Worm (Caenorhabditis elegans) whole organism, L2 larva: ENCODE data around the gene C36A4.11.
A peak's percentile ranks its signal among the peaks of the same experiment; 100 is the strongest.

Experiments
- C34F6.9 ChIP-seq: fragments of 150-350 bp; optimal IDR thresholded peaks from 2 replicates; lab custom pipeline; 2014; ENCODE audit warnings: missing biosample characterization, missing genetic modification characterization
- F13H6.1 ChIP-seq: sonication (generic microtip); optimal IDR thresholded peaks from 2 replicates; lab custom pipeline; 2016; ENCODE audit warnings: missing genetic modification characterization, missing compliant biosample characterization
- R02D3.7 ChIP-seq: fragments of 150-350 bp; optimal IDR thresholded peaks from 2 replicates; lab custom pipeline; 2014; ENCODE audit warnings: missing biosample characterization, missing genetic modification characterization
- Y55F3AM.14 ChIP-seq: fragments of 200-800 bp; sonication (Bioruptor generic); optimal IDR thresholded peaks from 2 replicates; lab custom pipeline; 2018; ENCODE audit warnings: mild to moderate bottlenecking, missing genetic modification characterization, missing compliant biosample characterization
- ZK546.5 ChIP-seq: sonication (generic microtip); optimal IDR thresholded peaks from 2 replicates; lab custom pipeline; 2017; ENCODE audit warnings: missing biosample characterization, missing genetic modification characterization
- alr-1 ChIP-seq: fragments of 150-350 bp; optimal IDR thresholded peaks from 2 replicates; lab custom pipeline; 2014; ENCODE audit warnings: missing biosample characterization, missing genetic modification characterization
- aly-2 ChIP-seq: fragments of 150-350 bp; optimal IDR thresholded peaks from 2 replicates; lab custom pipeline; 2014; ENCODE audit warnings: missing biosample characterization, missing genetic modification characterization
- ama-1 ChIP-seq: fragments of 150-350 bp; optimal IDR thresholded peaks from 2 replicates; lab custom pipeline; 2018; ENCODE audit warnings: inconsistent platforms
- blmp-1 ChIP-seq: sonication (generic microtip); optimal IDR thresholded peaks from 2 replicates; lab custom pipeline; 2017; ENCODE audit warnings: missing genetic modification characterization, mild to moderate bottlenecking, missing compliant biosample characterization, antibody characterized with exemption, moderate library complexity; ENCODE audit not compliant: insufficient read depth
- ceh-16 ChIP-seq: fragments of 150-350 bp; optimal IDR thresholded peaks from 2 replicates; lab custom pipeline; 2014; ENCODE audit warnings: missing biosample characterization, missing genetic modification characterization
- ceh-82 ChIP-seq: fragments of 150-350 bp; optimal IDR thresholded peaks from 2 replicates; lab custom pipeline; 2014; ENCODE audit warnings: missing biosample characterization, missing genetic modification characterization
- crh-2 ChIP-seq: sonication (generic microtip); optimal IDR thresholded peaks from 2 replicates; lab custom pipeline; 2017; ENCODE audit warnings: missing biosample characterization, missing genetic modification characterization
- dmd-4 ChIP-seq: sonication (generic microtip); optimal IDR thresholded peaks from 2 replicates; lab custom pipeline; 2017; ENCODE audit warnings: missing biosample characterization, missing genetic modification characterization
- egl-27 ChIP-seq: sonication (generic microtip); optimal IDR thresholded peaks from 3 replicates; lab custom pipeline; 2017; ENCODE audit warnings: missing biosample characterization, missing genetic modification reagents, missing genetic modification characterization
- elt-3 ChIP-seq: sonication (generic microtip); optimal IDR thresholded peaks from 2 replicates; lab custom pipeline; 2017; ENCODE audit warnings: missing biosample characterization, missing genetic modification characterization
- fos-1 ChIP-seq: fragments of 150-350 bp; optimal IDR thresholded peaks from 2 replicates; lab custom pipeline; 2014; ENCODE audit warnings: missing biosample characterization, missing genetic modification characterization
- gmeb-1 ChIP-seq: fragments of 150-350 bp; optimal IDR thresholded peaks from 2 replicates; lab custom pipeline; 2014; ENCODE audit warnings: missing biosample characterization, missing genetic modification characterization
- lin-11 ChIP-seq: fragments of 150-350 bp; sonication (generic microtip); optimal IDR thresholded peaks from 2 replicates; lab custom pipeline; 2014; ENCODE audit warnings: missing biosample characterization, missing genetic modification characterization, inconsistent platforms, mixed read lengths
- lin-13 ChIP-seq: fragments of 150-350 bp; optimal IDR thresholded peaks from 2 replicates; lab custom pipeline; 2014; ENCODE audit warnings: missing biosample characterization, missing genetic modification reagents, missing genetic modification characterization
- lin-39 ChIP-seq: fragments of 150-350 bp; optimal IDR thresholded peaks from 2 replicates; lab custom pipeline; 2014; ENCODE audit warnings: missing biosample characterization, missing genetic modification reagents, missing genetic modification characterization
- lsy-2 ChIP-seq, 2 experiments: fragments of 150-350 bp in 1 of 2; sonication (generic microtip) in 1 of 2; optimal IDR thresholded peaks; 2 replicates each; lab custom pipeline; 2014 to 2017; ENCODE audit warnings: missing biosample characterization in 2 of 2, missing genetic modification characterization in 2 of 2
- mab-5 ChIP-seq: fragments of 150-350 bp; optimal IDR thresholded peaks from 2 replicates; lab custom pipeline; 2014; ENCODE audit warnings: missing biosample characterization, missing genetic modification characterization
- mbf-1 ChIP-seq: sonication (generic microtip); optimal IDR thresholded peaks from 2 replicates; lab custom pipeline; 2017; ENCODE audit warnings: missing biosample characterization, missing genetic modification characterization
- mdl-1 ChIP-seq, 2 experiments: fragments of 150-350 bp in 1 of 2; sonication (generic microtip) in 1 of 2; optimal IDR thresholded peaks; 2 replicates each; lab custom pipeline; 2017; ENCODE audit warnings: missing biosample characterization in 2 of 2, missing genetic modification characterization in 2 of 2
- nhr-10 ChIP-seq: sonication (generic microtip); optimal IDR thresholded peaks from 2 replicates; lab custom pipeline; 2017; ENCODE audit warnings: missing biosample characterization, missing genetic modification characterization
- nhr-11 ChIP-seq: fragments of 150-350 bp; optimal IDR thresholded peaks from 2 replicates; lab custom pipeline; 2014; ENCODE audit warnings: missing biosample characterization, missing genetic modification characterization
- nhr-12 ChIP-seq: fragments of 150-350 bp; optimal IDR thresholded peaks from 2 replicates; lab custom pipeline; 2014; ENCODE audit warnings: missing biosample characterization, missing genetic modification characterization
- nhr-129 ChIP-seq: fragments of 150-350 bp; optimal IDR thresholded peaks from 2 replicates; lab custom pipeline; 2014; ENCODE audit warnings: missing biosample characterization, missing genetic modification characterization
- nhr-21 ChIP-seq: fragments of 150-350 bp; optimal IDR thresholded peaks from 2 replicates; lab custom pipeline; 2014; ENCODE audit warnings: missing biosample characterization, missing genetic modification characterization
- nhr-23 ChIP-seq: fragments of 150-350 bp; optimal IDR thresholded peaks from 2 replicates; lab custom pipeline; 2014; ENCODE audit warnings: missing biosample characterization, missing genetic modification reagents, missing genetic modification characterization
- nhr-237 ChIP-seq: fragments of 150-350 bp; optimal IDR thresholded peaks from 2 replicates; lab custom pipeline; 2014; ENCODE audit warnings: missing biosample characterization, missing genetic modification characterization
- nhr-25 ChIP-seq: fragments of 150-350 bp; sonication (generic microtip); optimal IDR thresholded peaks from 3 replicates; lab custom pipeline; 2014; ENCODE audit warnings: missing biosample characterization, missing genetic modification characterization
- nhr-6 ChIP-seq: fragments of 150-350 bp; optimal IDR thresholded peaks from 2 replicates; lab custom pipeline; 2014; ENCODE audit warnings: missing biosample characterization, missing genetic modification characterization
- nhr-77 ChIP-seq: fragments of 150-350 bp; optimal IDR thresholded peaks from 2 replicates; lab custom pipeline; 2014; ENCODE audit warnings: missing biosample characterization, missing genetic modification characterization
- peb-1 ChIP-seq: fragments of 150-350 bp; optimal IDR thresholded peaks from 2 replicates; lab custom pipeline; 2014; ENCODE audit warnings: missing biosample characterization, missing genetic modification characterization
- sem-4 ChIP-seq: fragments of 150-350 bp; optimal IDR thresholded peaks from 2 replicates; lab custom pipeline; 2014; ENCODE audit warnings: missing biosample characterization, missing genetic modification reagents, missing genetic modification characterization
- skn-1 ChIP-seq: sonication (generic microtip); optimal IDR thresholded peaks from 2 replicates; lab custom pipeline; 2017; ENCODE audit warnings: missing biosample characterization, missing genetic modification characterization
- sma-3 ChIP-seq: sonication (generic microtip); optimal IDR thresholded peaks from 2 replicates; lab custom pipeline; 2016; ENCODE audit warnings: missing genetic modification reagents, missing genetic modification characterization, missing compliant biosample characterization
- sma-9 ChIP-seq, 2 experiments: fragments of 150-350 bp in 1 of 2; sonication (generic microtip) in 1 of 2; optimal IDR thresholded peaks; 2 replicates each; lab custom pipeline; 2014 to 2016; ENCODE audit warnings: missing genetic modification characterization in 2 of 2, mild to moderate bottlenecking in 1 of 2, missing biosample characterization in 1 of 2, missing compliant biosample characterization in 1 of 2, missing genetic modification reagents in 1 of 2, moderate library complexity in 1 of 2
- snpc-4 ChIP-seq: fragments of 150-350 bp; optimal IDR thresholded peaks from 2 replicates; lab custom pipeline; 2014; ENCODE audit warnings: missing biosample characterization, missing genetic modification characterization
- unc-39 ChIP-seq: fragments of 150-350 bp; optimal IDR thresholded peaks from 2 replicates; lab custom pipeline; 2014; ENCODE audit warnings: missing biosample characterization, missing genetic modification characterization
- unc-55 ChIP-seq: fragments of 150-350 bp; sonication (generic microtip); optimal IDR thresholded peaks from 3 replicates; lab custom pipeline; 2014; ENCODE audit warnings: missing biosample characterization, missing genetic modification reagents, missing genetic modification characterization
- unc-62 ChIP-seq: fragments of 150-350 bp; optimal IDR thresholded peaks from 2 replicates; lab custom pipeline; 2014; ENCODE audit warnings: missing biosample characterization, missing genetic modification reagents, missing genetic modification characterization
- zag-1 ChIP-seq: fragments of 150-350 bp; optimal IDR thresholded peaks from 2 replicates; lab custom pipeline; 2014; ENCODE audit warnings: missing biosample characterization, missing genetic modification characterization
- ztf-1 ChIP-seq: fragments of 200-800 bp; sonication (Bioruptor generic); conservative IDR thresholded peaks from 2 replicates; pipeline ENCODE4 v1.3.6; 2022; ENCODE audit warnings: missing genetic modification characterization, missing compliant biosample characterization
- ztf-4 ChIP-seq: fragments of 150-350 bp; optimal IDR thresholded peaks from 2 replicates; lab custom pipeline; 2014; ENCODE audit warnings: missing biosample characterization, missing genetic modification characterization

Gene C36A4.11

ce11 chrIII:3797180-3798026 is 43.0 kb upstream of the C36A4.11 start (continued):
- TF ChIP-seq Y55F3AM.14 (GFP tag; lab: Kevin White, UChicago), result no peak
- TF ChIP-seq unc-62 (GFP tag; lab: Kevin White, UChicago), result no peak
- TF ChIP-seq dmd-4 (tag; lab: Kevin White, UChicago), result no peak
- TF ChIP-seq ceh-16 (tag; lab: Kevin White, UChicago), result peak; percentile 88
- no peak for TF ChIP-seq mab-5 (tag; lab: Kevin White, UChicago)
- no peak for TF ChIP-seq ZK546.5 (tag; lab: Kevin White, UChicago)
- TF ChIP-seq nhr-237 (tag; lab: Kevin White, UChicago), result no peak
- peak; percentile 86 for TF ChIP-seq sem-4
- TF ChIP-seq peb-1 (tag; lab: Kevin White, UChicago), result no peak
- TF ChIP-seq mbf-1 (tag; lab: Kevin White, UChicago), result no peak

- no peak for TF ChIP-seq aly-2
- TF ChIP-seq blmp-1 (tag; lab: Kevin White, UChicago), result no peak
- no peak for TF ChIP-seq sma-3 (GFP tag; lab: Kevin White, UChicago)
- TF ChIP-seq lin-13, result peak; percentile 23
- no peak for TF ChIP-seq peb-1 (tag; lab: Kevin White, UChicago)
- no peak for TF ChIP-seq nhr-237 (tag; lab: Kevin White, UChicago)
Observed at ce11 chrIII:3798416-3798815, 42.0 kb upstream of the C36A4.11 start.

- TF ChIP-seq sma-3 (GFP tag; lab: Kevin White, UChicago) (peak; percentile 39), ceh-82 (no peak), zag-1 (tag; lab: Kevin White, UChicago) (no peak), nhr-11 (tag; lab: Kevin White, UChicago) (no peak), unc-39 (tag; lab: Kevin White, UChicago) (no peak), unc-55 (GFP tag; lab: Kevin White, UChicago) (no peak), lin-11 (no peak), peb-1 (tag; lab: Kevin White, UChicago) (no peak), nhr-10 (tag; lab: Kevin White, UChicago) (no peak), elt-3 (tag; lab: Kevin White, UChicago) (no peak), sma-9 (GFP tag; optimal IDR thresholded peaks at IDR 0.05; lab: Kevin White, UChicago) (peak; percentile 53), sma-9 (tag; optimal IDR thresholded peaks at IDR 0.05; lab: Kevin White, UChicago) (no peak), skn-1 (tag; lab: Kevin White, UChicago) (no peak), mab-5 (tag; lab: Kevin White, UChicago) (no peak), nhr-77 (tag; lab: Kevin White, UChicago) (no peak), nhr-25 (tag; lab: Kevin White, UChicago) (peak; percentile 31), lin-39 (tag; lab: Kevin White, UChicago) (no peak), R02D3.7 (tag; lab: Kevin White, UChicago) (no peak), nhr-23 (tag; lab: Kevin White, UChicago) (no peak), dmd-4 (tag; lab: Kevin White, UChicago) (no peak), crh-2 (peak; percentile 66), fos-1 (tag; lab: Kevin White, UChicago) (peak; percentile 18), sem-4 (no peak), lsy-2 (tag; optimal IDR thresholded peaks at IDR 0.05; lab: Kevin White, UChicago) (peak in 1 of 2 experiments; percentile 39), aly-2 (no peak), egl-27 (tag; lab: Kevin White, UChicago) (peak; percentile 39), ZK546.5 (tag; lab: Kevin White, UChicago) (no peak), gmeb-1 (tag; lab: Kevin White, UChicago) (peak; percentile 32), nhr-237 (tag; lab: Kevin White, UChicago) (no peak), nhr-21 (no peak), F13H6.1 (tag; lab: Kevin White, UChicago) (peak; percentile 17), nhr-12 (no peak), blmp-1 (tag; lab: Kevin White, UChicago) (peak; percentile 39), ceh-16 (tag; lab: Kevin White, UChicago) (no peak), mdl-1 (tag; optimal IDR thresholded peaks at IDR 0.05; lab: Kevin White, UChicago) (no peak), ama-1 (lab: Kevin White, UChicago) (no peak), C34F6.9 (tag; lab: Kevin White, UChicago) (peak; percentile 12), ztf-1 (GFP tag; lab: Robert Waterston, UW) (no peak), snpc-4 (no peak), alr-1 (tag; lab: Kevin White, UChicago) (no peak), lin-13 (no peak), unc-62 (GFP tag; lab: Kevin White, UChicago) (no peak), Y55F3AM.14 (GFP tag; lab: Kevin White, UChicago) (no peak), nhr-6 (tag; lab: Kevin White, UChicago) (no peak), nhr-129 (peak; percentile 36), ztf-4 (tag; lab: Kevin White, UChicago) (no peak)
Observed at ce11 chrIII:3799213-3799612, 41.2 kb upstream of the C36A4.11 start.
